Worm (Caenorhabditis elegans) whole organism, late embryonic: ENCODE measurements around the gene F56H9.2.

ENCODE experiments used
- F13H6.1 ChIP-seq: sonication (generic microtip); optimal IDR thresholded peaks from 2 replicates; lab custom pipeline; 2016; ENCODE audit warnings: missing genetic modification characterization, missing compliant biosample characterization
- ahr-1 ChIP-seq: sonication (generic microtip); optimal IDR thresholded peaks from 2 replicates; lab custom pipeline; 2016; ENCODE audit warnings: missing genetic modification characterization, missing compliant biosample characterization
- ama-1 ChIP-seq: fragments of 150-350 bp; optimal IDR thresholded peaks from 2 replicates; lab custom pipeline; 2014
- ceh-24 ChIP-seq: sonication (generic microtip); optimal IDR thresholded peaks from 2 replicates; lab custom pipeline; 2016; ENCODE audit warnings: mild to moderate bottlenecking, missing genetic modification characterization, missing compliant biosample characterization
- dve-1 ChIP-seq: sonication (generic microtip); optimal IDR thresholded peaks from 2 replicates; lab custom pipeline; 2017; ENCODE audit warnings: antibody characterized with exemption, mild to moderate bottlenecking, missing genetic modification characterization, missing compliant biosample characterization
- elt-2 ChIP-seq: sonication (generic microtip); optimal IDR thresholded peaks from 2 replicates; lab custom pipeline; 2016; ENCODE audit warnings: missing genetic modification reagents, missing genetic modification characterization, missing compliant biosample characterization
- fkh-10 ChIP-seq: fragments of 150-350 bp; optimal IDR thresholded peaks from 2 replicates; lab custom pipeline; 2014; ENCODE audit warnings: missing biosample characterization, missing genetic modification reagents, missing genetic modification characterization
- hlh-13 ChIP-seq: fragments of 200-800 bp; sonication (Bioruptor generic); optimal IDR thresholded peaks from 2 replicates; lab custom pipeline; 2018; ENCODE audit warnings: mild to moderate bottlenecking, missing genetic modification characterization, missing compliant biosample characterization
- lin-11 ChIP-seq: fragments of 200-800 bp; sonication (Bioruptor generic); optimal IDR thresholded peaks from 2 replicates; lab custom pipeline; 2018; ENCODE audit warnings: mild to moderate bottlenecking, missing genetic modification characterization, missing compliant biosample characterization
- nhr-11 ChIP-seq: fragments of 150-350 bp; optimal IDR thresholded peaks from 2 replicates; lab custom pipeline; 2014; ENCODE audit warnings: missing biosample characterization, missing genetic modification characterization
- ref-2 ChIP-seq: sonication (generic microtip); optimal IDR thresholded peaks from 2 replicates; lab custom pipeline; 2016; ENCODE audit warnings: missing genetic modification characterization, missing compliant biosample characterization
- unc-55 ChIP-seq: sonication (generic microtip); optimal IDR thresholded peaks from 2 replicates; lab custom pipeline; 2017; ENCODE audit warnings: missing biosample characterization, missing genetic modification reagents, missing genetic modification characterization

- TF ChIP-seq ceh-24, result no peak
- no peak for TF ChIP-seq nhr-11 (tag; lab: Kevin White, UChicago)
- no peak for TF ChIP-seq lin-11
- TF ChIP-seq dve-1, result no peak
- no peak for TF ChIP-seq ama-1
- no peak for TF ChIP-seq fkh-10 (GFP tag; lab: Kevin White, UChicago)
- TF ChIP-seq F13H6.1 (tag; lab: Kevin White, UChicago), result no peak
- no peak for TF ChIP-seq hlh-13 (GFP tag; lab: Kevin White, UChicago)
- no peak for TF ChIP-seq ahr-1
- TF ChIP-seq unc-55, result no peak
- TF ChIP-seq elt-2 (tag; lab: Kevin White, UChicago), result no peak
- TF ChIP-seq ref-2 (tag; lab: Kevin White, UChicago), result no peak
These were observed 28.6 kb upstream of the F56H9.2 start, which contains the start of gene ZC116.5 for ce11 chrV:12608857-12609256.
